Worm (Caenorhabditis elegans): ENCODE data around the gene T19C3.6.

Gene T19C3.6

DNA sequence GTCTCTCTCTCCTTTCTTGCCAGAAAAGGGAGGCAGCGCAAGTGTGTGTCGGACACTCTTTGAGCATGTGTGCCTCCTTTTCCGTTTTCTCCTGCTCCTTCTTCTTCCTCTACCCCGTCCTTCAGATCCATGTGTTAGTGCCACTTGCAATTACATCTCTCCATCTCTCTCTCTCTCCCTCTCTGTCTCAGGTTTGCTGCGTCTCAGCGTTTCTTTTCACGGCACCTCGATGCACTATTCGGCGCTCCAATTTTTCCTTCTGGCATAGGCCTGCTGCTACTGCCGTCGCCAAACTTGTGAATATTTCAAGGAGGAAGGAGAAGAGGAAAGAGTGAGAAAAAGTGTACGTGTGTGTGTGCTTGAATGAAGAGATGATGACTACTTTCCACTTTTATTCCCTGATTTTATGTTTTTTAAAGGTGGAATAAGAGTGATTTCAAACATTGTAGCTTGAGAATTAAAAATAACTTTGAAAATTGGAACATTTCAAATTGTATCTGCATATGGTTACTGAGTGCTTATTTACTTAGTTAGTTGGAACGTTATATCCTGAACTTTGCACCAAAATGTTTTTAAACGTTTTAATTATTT, 37.1 kb upstream of the T19C3.6 start, which contains the start of gene W02B3.3 (continued):
- TF ChIP-seq unc-86 (tag; optimal IDR thresholded peaks at IDR 0.05), result no peak
- no peak for TF ChIP-seq sox-4 (tag; optimal IDR thresholded peaks at IDR 0.05)
- TF ChIP-seq tbx-7 (tag; optimal IDR thresholded peaks at IDR 0.05), result no peak
- peak; percentile 69 for TF ChIP-seq ceh-14 (tag; optimal IDR thresholded peaks at IDR 0.05)
- no peak for TF ChIP-seq che-1 (tag; optimal IDR thresholded peaks at IDR 0.05)
- TF ChIP-seq syd-9 (tag; optimal IDR thresholded peaks at IDR 0.05), result no peak
- no peak for TF ChIP-seq C08G9.2 (tag; optimal IDR thresholded peaks at IDR 0.05)
- no peak for TF ChIP-seq ttx-3 (tag; optimal IDR thresholded peaks at IDR 0.05)
- TF ChIP-seq sox-2 (GFP tag; IDR thresholded peaks at IDR 0.05), result no peak
- TF ChIP-seq K02D7.2 (tag; optimal IDR thresholded peaks at IDR 0.05), result no peak
- no peak for TF ChIP-seq npax-4 (tag; optimal IDR thresholded peaks at IDR 0.05)
- no peak for TF ChIP-seq nhr-11 (tag; optimal IDR thresholded peaks at IDR 0.05)
- TF ChIP-seq hlh-15 (tag; optimal IDR thresholded peaks at IDR 0.05), result no peak
- TF ChIP-seq ceh-22 (tag; optimal IDR thresholded peaks at IDR 0.05), result no peak
- TF ChIP-seq K09A11.1 (tag; optimal IDR thresholded peaks at IDR 0.05; ENCODE audit: insufficient read depth), result no peak
- TF ChIP-seq pros-1 (tag; optimal IDR thresholded peaks at IDR 0.05), result peak; percentile 55

- peak; percentile 92 for TF ChIP-seq unc-3 (GFP tag; conservative IDR thresholded peaks at IDR 0.05)
- TF ChIP-seq unc-3 (tag; optimal IDR thresholded peaks at IDR 0.05), result peak; percentile 98
- TF ChIP-seq ceh-14 (tag; optimal IDR thresholded peaks at IDR 0.05), result peak; percentile 9
- TF ChIP-seq nfya-1 (tag; optimal IDR thresholded peaks at IDR 0.05), result no peak
- peak; percentile 8 for TF ChIP-seq unc-42 (tag; optimal IDR thresholded peaks at IDR 0.05)
Observed at ce11 chrIII:665173-665757, 33.9 kb upstream of the T19C3.6 start, which contains the start of gene C09F5.3. TSS of gene C09F5.3 (minus strand) at chrIII:665266.

DNA sequence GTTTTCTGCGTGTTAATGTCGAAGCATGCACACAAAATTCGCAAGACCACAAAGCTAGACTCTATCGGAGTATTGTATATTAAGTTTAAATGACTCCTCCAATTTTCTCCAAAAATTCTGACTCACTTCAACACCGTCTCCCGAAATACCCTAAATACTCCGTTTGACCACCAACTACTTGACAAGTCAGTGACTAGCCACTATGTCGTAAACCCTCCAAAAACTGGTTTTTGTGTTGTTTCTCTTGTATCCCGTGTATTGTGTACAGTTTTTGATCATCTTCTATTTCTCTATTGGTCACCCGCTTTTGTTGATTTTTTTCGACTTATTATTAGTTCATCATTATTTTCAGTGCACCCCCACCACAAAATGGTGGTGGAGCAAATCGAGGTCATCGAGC, 27.0 kb upstream of the T19C3.6 start, which contains the start of gene C09F5.1:
Gene C09F5.1, plus strand, starts transcription at position 353 of the 400 bp plus-strand sequence.
- TF ChIP-seq ztf-16 (tag; optimal IDR thresholded peaks at IDR 0.05) (no peak), hlh-13 (GFP tag; optimal IDR thresholded peaks at IDR 0.05) (no peak), nfya-1 (tag; optimal IDR thresholded peaks at IDR 0.05) (peak; percentile 6), ceh-45 (GFP tag; IDR thresholded peaks at IDR 0.05) (no peak), elt-2 (tag; optimal IDR thresholded peaks at IDR 0.05) (no peak), hlh-15 (tag; optimal IDR thresholded peaks at IDR 0.05) (no peak), eyg-1 (tag; optimal IDR thresholded peaks at IDR 0.05) (no peak), ceh-2 (tag; optimal IDR thresholded peaks at IDR 0.05) (no peak)

DNA sequence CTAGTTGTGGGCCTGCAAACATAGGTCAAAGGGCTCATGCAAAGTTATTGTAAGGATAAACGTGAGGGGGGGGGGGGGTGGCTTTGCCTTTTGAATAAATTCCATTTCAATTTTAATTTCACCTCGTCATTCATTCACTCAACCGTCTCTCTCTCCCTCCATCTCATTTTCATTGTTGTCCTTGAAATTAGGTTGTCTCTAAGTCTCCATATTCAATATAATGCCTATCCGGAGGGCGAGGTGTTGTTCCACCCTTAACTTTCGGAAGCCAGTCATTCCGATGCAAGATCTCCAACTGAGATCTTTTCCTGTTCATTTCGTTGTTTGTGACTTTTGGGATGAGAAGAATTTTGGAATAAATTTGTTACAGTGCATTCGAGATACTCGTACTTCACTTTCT, 25.9 kb upstream of the T19C3.6 start:
- TF ChIP-seq unc-42 (tag; optimal IDR thresholded peaks at IDR 0.05), result peak; percentile 6
- no peak for TF ChIP-seq unc-3 (GFP tag; conservative IDR thresholded peaks at IDR 0.05)
- TF ChIP-seq unc-3 (tag; optimal IDR thresholded peaks at IDR 0.05), result no peak
- no peak for TF ChIP-seq ref-2 (tag; optimal IDR thresholded peaks at IDR 0.05)

DNA sequence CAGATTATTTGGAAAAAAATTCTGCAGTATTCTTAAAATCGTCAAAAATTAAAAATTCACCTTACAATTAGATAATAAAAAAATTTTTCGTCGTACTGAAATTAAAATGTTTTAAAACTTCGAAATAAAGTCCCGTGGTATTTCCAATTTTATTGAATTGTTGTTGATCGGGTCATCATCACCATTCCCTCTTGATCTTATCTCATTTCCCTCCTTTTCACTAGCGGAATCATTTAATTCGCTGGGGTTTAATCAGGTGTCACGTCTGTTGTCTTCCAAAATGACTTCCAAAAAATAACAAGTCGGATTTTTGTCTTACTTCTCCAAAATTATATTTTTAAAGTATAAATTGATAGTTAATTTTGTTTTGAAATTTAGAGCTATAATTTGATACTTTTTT, 25.3 kb upstream of the T19C3.6 start:
- TF ChIP-seq pqm-1 (tag; optimal IDR thresholded peaks at IDR 0.05) (no peak), ets-4 (tag; optimal IDR thresholded peaks at IDR 0.05) (no peak), tbx-7 (tag; optimal IDR thresholded peaks at IDR 0.05) (no peak), dmd-4 (tag; optimal IDR thresholded peaks at IDR 0.05; ENCODE audit: borderline replicate concordance) (no peak), T23F11.4 (GFP tag; optimal IDR thresholded peaks at IDR 0.05) (no peak), lin-11 (tag; optimal IDR thresholded peaks at IDR 0.05) (no peak), eyg-1 (tag; optimal IDR thresholded peaks at IDR 0.05) (no peak)
